Fruit fly (Drosophila melanogaster) whole organism, embryonic: ENCODE data around the gene CG12206.

ENCODE experiments used
- Antp ChIP-seq: fragments of 200-800 bp; sonication (Bioruptor generic); optimal IDR thresholded peaks from 3 replicates; lab custom pipeline; 2016; ENCODE audit warnings: missing biosample characterization, missing genetic modification characterization
- Awh ChIP-seq: fragments of 200-800 bp; sonication (Bioruptor generic); IDR thresholded peaks from 2 replicates; pipeline ENCODE4, ENCODE4 v1.3.6; 2022; ENCODE audit warnings: missing biosample characterization, missing genetic modification characterization
- Blimp-1 ChIP-seq: fragments of 200-800 bp; sonication (Bioruptor generic); optimal IDR thresholded peaks from 3 replicates; lab custom pipeline; 2018; ENCODE audit warnings: missing biosample characterization, missing genetic modification characterization, mild to moderate bottlenecking, moderate library complexity, missing genetic modification reagents
- CG11695 ChIP-seq: fragments of 200-800 bp; sonication (Bioruptor generic); IDR thresholded peaks from 3 replicates; pipeline ENCODE4 v1.3.6; 2022; ENCODE audit warnings: missing biosample characterization, missing genetic modification characterization
- CG12219 ChIP-seq: fragments of 200-800 bp; sonication (Bioruptor generic); optimal IDR thresholded peaks from 3 replicates; lab custom pipeline; 2018; ENCODE audit warnings: missing biosample characterization, mild to moderate bottlenecking, missing genetic modification characterization
- CG12942 ChIP-seq: fragments of 200-800 bp; sonication (Bioruptor generic); optimal IDR thresholded peaks from 3 replicates; lab custom pipeline; 2016; ENCODE audit warnings: missing biosample characterization, missing genetic modification characterization
- CG13624 ChIP-seq: fragments of 200-800 bp; sonication (Bioruptor generic); optimal IDR thresholded peaks from 2 replicates; lab custom pipeline; 2016; ENCODE audit warnings: missing biosample characterization, missing genetic modification characterization
- CG14441 ChIP-seq: fragments of 200-800 bp; sonication (Bioruptor generic); IDR thresholded peaks from 2 replicates; pipeline ENCODE4 v1.3.6; 2022; ENCODE audit warnings: missing biosample characterization, missing genetic modification characterization
- CG15514 ChIP-seq: fragments of 200-800 bp; sonication (Bioruptor generic); optimal IDR thresholded peaks from 3 replicates; lab custom pipeline; 2017; ENCODE audit warnings: missing biosample characterization, missing genetic modification characterization, mild to moderate bottlenecking, moderate library complexity, missing genetic modification reagents
- CG18011 ChIP-seq: fragments of 200-800 bp; sonication (Bioruptor generic); optimal IDR thresholded peaks from 2 replicates; lab custom pipeline; 2017; ENCODE audit warnings: missing biosample characterization, missing genetic modification characterization, mild to moderate bottlenecking, moderate library complexity, missing genotype
- CG18599 ChIP-seq: fragments of 200-800 bp; sonication (Bioruptor generic); optimal IDR thresholded peaks from 3 replicates; lab custom pipeline; 2017; ENCODE audit warnings: missing biosample characterization, missing genetic modification characterization, mild to moderate bottlenecking, moderate library complexity, missing genetic modification reagents
- CG2120 ChIP-seq: fragments of 200-800 bp; sonication (Bioruptor generic); optimal IDR thresholded peaks from 3 replicates; lab custom pipeline; 2016; ENCODE audit warnings: missing biosample characterization, missing genetic modification characterization
- CG34422 ChIP-seq: fragments of 200-800 bp; sonication (Bioruptor generic); IDR thresholded peaks from 3 replicates; pipeline ENCODE4 v1.3.6; 2022; ENCODE audit warnings: missing biosample characterization, missing genetic modification characterization
- CG5245 ChIP-seq: fragments of 200-800 bp; sonication (Bioruptor generic); optimal IDR thresholded peaks from 3 replicates; lab custom pipeline; 2016; ENCODE audit warnings: missing biosample characterization, missing genetic modification characterization
- CG6272 ChIP-seq: fragments of 200-800 bp; sonication (Bioruptor generic); IDR thresholded peaks from 2 replicates; pipeline ENCODE4 v1.3.6; 2022; ENCODE audit warnings: missing biosample characterization, missing genetic modification characterization
- CG6689 ChIP-seq: fragments of 200-800 bp; sonication (Bioruptor generic); IDR thresholded peaks from 2 replicates; pipeline ENCODE4 v1.3.6; 2022; ENCODE audit warnings: missing biosample characterization, missing genetic modification characterization
- CG7745 ChIP-seq: fragments of 200-800 bp; sonication (Bioruptor generic); optimal IDR thresholded peaks from 2 replicates; lab custom pipeline; 2018; ENCODE audit warnings: missing biosample characterization, mild to moderate bottlenecking, missing genetic modification characterization, moderate library complexity
- CG8089 ChIP-seq: fragments of 200-800 bp; sonication (Bioruptor generic); optimal IDR thresholded peaks from 3 replicates; lab custom pipeline; 2016; ENCODE audit warnings: missing biosample characterization, missing genetic modification characterization
- CG8944 ChIP-seq: fragments of 200-800 bp; sonication (Bioruptor generic); optimal IDR thresholded peaks from 3 replicates; lab custom pipeline; 2016; ENCODE audit warnings: missing biosample characterization, missing genetic modification characterization
- Camta ChIP-seq: fragments of 200-800 bp; sonication (Bioruptor generic); optimal IDR thresholded peaks from 2 replicates; lab custom pipeline; 2016; ENCODE audit warnings: missing biosample characterization, missing genetic modification characterization
- CoRest ChIP-seq: fragments of 200-800 bp; sonication (Bioruptor generic); optimal IDR thresholded peaks from 3 replicates; lab custom pipeline; 2018; ENCODE audit warnings: missing biosample characterization, mild to moderate bottlenecking, missing genetic modification characterization, moderate library complexity
- ERR ChIP-seq: fragments of 200-800 bp; sonication (Bioruptor generic); optimal IDR thresholded peaks from 2 replicates; lab custom pipeline; 2016; ENCODE audit warnings: missing biosample characterization, missing genetic modification characterization
- Fer2 ChIP-seq: fragments of 200-800 bp; sonication (Bioruptor generic); optimal IDR thresholded peaks from 2 replicates; lab custom pipeline; 2018; ENCODE audit warnings: missing biosample characterization, mild to moderate bottlenecking, missing genetic modification characterization, moderate library complexity
- Fer3 ChIP-seq: fragments of 200-800 bp; sonication (Bioruptor generic); optimal IDR thresholded peaks from 2 replicates; lab custom pipeline; 2018; ENCODE audit warnings: missing biosample characterization, mild to moderate bottlenecking, missing genetic modification characterization, moderate library complexity
- H2.0 ChIP-seq: fragments of 200-800 bp; sonication (Bioruptor generic); IDR thresholded peaks from 2 replicates; pipeline ENCODE4 v1.3.6; 2022; ENCODE audit warnings: missing biosample characterization, missing genetic modification characterization
- HLH3B ChIP-seq: fragments of 200-800 bp; sonication (Bioruptor generic); IDR thresholded peaks from 2 replicates; pipeline ENCODE4 v1.3.6; 2022; ENCODE audit warnings: missing biosample characterization, missing genetic modification characterization
- Hr51 ChIP-seq, 2 experiments: fragments of 200-800 bp; sonication (Bioruptor generic); optimal IDR thresholded peaks; 2 replicates in 1 of 2; 3 replicates in 1 of 2; lab custom pipeline; 2016 to 2018; ENCODE audit warnings: missing biosample characterization in 2 of 2, missing genetic modification characterization in 2 of 2, mild to moderate bottlenecking in 1 of 2, moderate library complexity in 1 of 2
- Myb ChIP-seq: fragments of 200-800 bp; sonication (Bioruptor generic); optimal IDR thresholded peaks from 2 replicates; lab custom pipeline; 2016; ENCODE audit warnings: missing biosample characterization, missing genetic modification characterization
- Pdp1 ChIP-seq, 2 experiments: fragments of 200-800 bp; sonication (Bioruptor generic); optimal IDR thresholded peaks; 3 replicates each; lab custom pipeline; 2016; ENCODE audit warnings: missing biosample characterization in 2 of 2, missing genetic modification characterization in 2 of 2, mild to moderate bottlenecking in 1 of 2, moderate library complexity in 1 of 2
- Rfx ChIP-seq: fragments of 200-800 bp; sonication (Bioruptor generic); IDR thresholded peaks from 2 replicates; pipeline ENCODE4 v1.3.6; 2022; ENCODE audit warnings: missing biosample characterization, missing genetic modification characterization
- Sox100B ChIP-seq: fragments of 200-800 bp; sonication (Bioruptor generic); optimal IDR thresholded peaks from 3 replicates; lab custom pipeline; 2018; ENCODE audit warnings: missing biosample characterization, mild to moderate bottlenecking, missing genetic modification characterization
- Xrp1 ChIP-seq: fragments of 200-800 bp; sonication (Bioruptor generic); IDR thresholded peaks from 2 replicates; pipeline ENCODE4 v1.3.6; 2022; ENCODE audit warnings: missing biosample characterization, missing genetic modification characterization
- al ChIP-seq: fragments of 200-800 bp; sonication (Bioruptor generic); IDR thresholded peaks from 2 replicates; pipeline ENCODE4 v1.3.6; 2022; ENCODE audit warnings: missing biosample characterization, missing genetic modification characterization
- ase ChIP-seq: fragments of 200-800 bp; sonication (Bioruptor generic); IDR thresholded peaks from 3 replicates; pipeline ENCODE4 v1.3.6; 2022; ENCODE audit warnings: missing biosample characterization, missing genetic modification characterization
- bab2 ChIP-seq: fragments of 200-800 bp; sonication (Bioruptor generic); optimal IDR thresholded peaks from 2 replicates; lab custom pipeline; 2016; ENCODE audit warnings: missing biosample characterization, missing genetic modification characterization
- ci ChIP-seq: fragments of 200-800 bp; sonication (Bioruptor generic); IDR thresholded peaks from 3 replicates; pipeline ENCODE4 v1.3.6; 2022; ENCODE audit warnings: missing biosample characterization, missing genetic modification characterization
- esg ChIP-seq: fragments of 200-800 bp; sonication (Bioruptor generic); conservative IDR thresholded peaks from 2 replicates; pipeline ENCODE4 v1.3.6; 2022; ENCODE audit warnings: missing biosample characterization, missing genetic modification characterization
- fd96Cb ChIP-seq: fragments of 200-800 bp; sonication (Bioruptor generic); optimal IDR thresholded peaks from 2 replicates; lab custom pipeline; 2018; ENCODE audit warnings: missing biosample characterization, mild to moderate bottlenecking, missing genetic modification characterization, moderate library complexity
- gem ChIP-seq: fragments of 200-800 bp; sonication (Bioruptor generic); optimal IDR thresholded peaks from 2 replicates; lab custom pipeline; 2019; ENCODE audit warnings: missing biosample characterization, mild to moderate bottlenecking, missing genetic modification characterization, moderate library complexity
- hkb ChIP-seq, 2 experiments: fragments of 200-800 bp in 1 of 2; fragments of >200 bp in 1 of 2; sonication (Bioruptor generic) in 1 of 2; IDR thresholded peaks in 1 of 2; optimal IDR thresholded peaks in 1 of 2; 2 replicates each; pipeline versions ENCODE4 v1.3.6 to Lab custom; 2017 to 2022; ENCODE audit warnings: missing biosample characterization in 1 of 2, missing genetic modification characterization in 1 of 2
- kah ChIP-seq: fragments of 200-800 bp; sonication (Bioruptor generic); optimal IDR thresholded peaks from 2 replicates; lab custom pipeline; 2018; ENCODE audit warnings: missing biosample characterization, mild to moderate bottlenecking, missing genetic modification characterization
- lilli ChIP-seq: fragments of 200-800 bp; sonication (Bioruptor generic); optimal IDR thresholded peaks from 3 replicates; lab custom pipeline; 2016; ENCODE audit warnings: missing biosample characterization, missing genetic modification characterization
- pb ChIP-seq: fragments of 200-800 bp; sonication (Bioruptor generic); optimal IDR thresholded peaks from 3 replicates; lab custom pipeline; 2016; ENCODE audit warnings: missing biosample characterization, missing genetic modification characterization
- sisA ChIP-seq: fragments of 200-800 bp; sonication (Bioruptor generic); IDR thresholded peaks from 2 replicates; pipeline ENCODE4 v1.3.6; 2022; ENCODE audit warnings: missing biosample characterization, missing genetic modification characterization
- so ChIP-seq: fragments of 200-800 bp; sonication (Bioruptor generic); IDR thresholded peaks from 3 replicates; pipeline ENCODE4 v1.3.6; 2022; ENCODE audit warnings: missing biosample characterization, missing genetic modification characterization
- tgo ChIP-seq: fragments of 200-800 bp; sonication (Bioruptor generic); IDR thresholded peaks from 3 replicates; pipeline ENCODE4 v1.3.6; 2022; ENCODE audit warnings: missing biosample characterization, missing genetic modification characterization
- tio ChIP-seq: fragments of 200-800 bp; sonication (Bioruptor generic); optimal IDR thresholded peaks from 2 replicates; lab custom pipeline; 2017; ENCODE audit warnings: missing biosample characterization, missing genetic modification characterization, inconsistent platforms
- ttk ChIP-seq: fragments of 200-800 bp; sonication (Bioruptor generic); IDR thresholded peaks from 2 replicates; pipeline ENCODE4 v2.1.2; 2022; ENCODE audit warnings: missing biosample characterization, missing genetic modification characterization
- unpg ChIP-seq: fragments of 200-800 bp; sonication (Bioruptor generic); optimal IDR thresholded peaks from 3 replicates; lab custom pipeline; 2018; ENCODE audit warnings: missing biosample characterization, mild to moderate bottlenecking, missing genetic modification characterization, moderate library complexity
- vfl ChIP-seq: fragments of 200-800 bp; sonication (Bioruptor generic); optimal IDR thresholded peaks from 2 replicates; lab custom pipeline; 2016; ENCODE audit warnings: missing biosample characterization, missing genetic modification characterization

The CG12206 gene

DNA sequence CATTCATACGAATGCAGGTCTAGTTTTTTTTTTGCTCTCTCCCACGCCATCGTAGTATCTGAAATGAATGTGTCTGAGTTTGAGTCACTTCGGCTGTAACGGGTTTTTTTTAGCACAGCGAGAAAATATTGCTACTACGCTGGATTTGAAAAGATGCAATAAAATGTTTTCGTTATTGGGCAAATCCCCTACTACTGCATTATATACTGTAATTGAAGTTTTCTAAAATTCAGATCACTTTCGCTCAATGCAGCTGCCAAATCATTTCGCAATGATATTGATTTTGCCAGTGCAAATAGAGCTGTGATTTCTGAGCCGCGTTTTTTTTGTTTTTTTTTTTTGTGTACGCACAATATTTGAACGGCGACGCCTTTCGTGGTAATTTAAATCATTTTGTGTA, 41.4 kb downstream of the CG12206 start (continued):
- TF ChIP-seq pb (GFP tag; lab: Kevin White, UChicago) (peak; percentile 43), tgo (GFP tag; lab: Robert Waterston, UW) (peak; percentile 53; the same call in 2 of the 3 replicates), lilli (peak; percentile 39), ase (GFP tag; lab: Robert Waterston, UW) (peak; percentile 55; the same call in 1 of the 3 replicates), kah (no peak), Fer2 (tag; lab: Kevin White, UChicago) (no peak), ttk (GFP tag; lab: Robert Waterston, UW) (0 out of 2 replicates have a peak, but pooled peaks have one; percentile 16), Myb (GFP tag; lab: Kevin White, UChicago) (peak; percentile 9), HLH3B (GFP tag; lab: Robert Waterston, UW) (peak; percentile 52; the same call in 1 of the 2 replicates), CG6689 (GFP tag; lab: Robert Waterston, UW) (peak; percentile 57), Blimp-1 (GFP tag; lab: Kevin White, UChicago) (peak; percentile 16), Hr51 (GFP tag; optimal IDR thresholded peaks at IDR 0.05; lab: Kevin White, UChicago) (peak in 1 of 2 experiments; percentile 62), Awh (GFP tag; lab: Robert Waterston, UW) (peak; percentile 49; the same call in 1 of the 2 replicates), tio (GFP tag; lab: Kevin White, UChicago) (peak; percentile 20), vfl (GFP tag; lab: Kevin White, UChicago) (no peak), Camta (peak; percentile 14), fd96Cb (peak; percentile 23), ERR (GFP tag; lab: Kevin White, UChicago) (peak; percentile 13), CG7745 (no peak), al (GFP tag; lab: Robert Waterston, UW) (peak; percentile 39; the same call in 1 of the 2 replicates), CG5245 (GFP tag; lab: Kevin White, UChicago) (peak; percentile 40), ci (GFP tag; lab: Robert Waterston, UW) (peak; percentile 77; the same call in 2 of the 3 replicates), Antp (GFP tag; lab: Kevin White, UChicago) (peak; percentile 24), CG15514 (GFP tag; lab: Kevin White, UChicago) (peak; percentile 17), sisA (peak; percentile 73), H2.0 (GFP tag; lab: Robert Waterston, UW) (peak; percentile 65), CG8089 (GFP tag; lab: Kevin White, UChicago) (peak; percentile 29), CG6272 (GFP tag; lab: Robert Waterston, UW) (0 out of 2 replicates have a peak, but pooled peaks have one; percentile 17), CG12219 (GFP tag; lab: Kevin White, UChicago) (peak; percentile 3), CG12942 (GFP tag; lab: Kevin White, UChicago) (peak; percentile 22), CG18599 (peak; percentile 17), CG34422 (GFP tag; lab: Robert Waterston, UW) (0 out of 3 replicates have a peak, but pooled peaks have one; percentile 41), Pdp1 (GFP tag; optimal IDR thresholded peaks at IDR 0.05; lab: Kevin White, UChicago) (peak; percentile 23 to 35), bab2 (GFP tag; lab: Kevin White, UChicago) (peak; percentile 3), CG18011 (GFP tag; lab: Kevin White, UChicago) (no peak), gem (tag; lab: Kevin White, UChicago) (peak; percentile 61), unpg (peak; percentile 38), CG2120 (GFP tag; lab: Kevin White, UChicago) (no peak), CG13624 (GFP tag; lab: Kevin White, UChicago) (no peak), CG14441 (peak; percentile 65; the same call in 1 of the 2 replicates), CG8944 (GFP tag; lab: Kevin White, UChicago) (peak; percentile 8), Fer3 (peak; percentile 3), CG11695 (GFP tag; lab: Robert Waterston, UW) (peak; percentile 55; the same call in 2 of the 3 replicates), CoRest (tag; lab: Kevin White, UChicago) (peak; percentile 20), Xrp1 (GFP tag; lab: Robert Waterston, UW) (peak; percentile 59), so (peak; percentile 31; the same call in 1 of the 3 replicates), hkb (optimal IDR thresholded peaks at IDR 0.05; lab: Kevin White, UChicago) (no peak), hkb (GFP tag; IDR thresholded peaks at IDR 0.05; lab: Robert Waterston, UW) (peak; percentile 57), esg (GFP tag; lab: Robert Waterston, UW) (peak; percentile 48), Sox100B (GFP tag; lab: Kevin White, UChicago) (peak; percentile 41), Rfx (GFP tag; lab: Robert Waterston, UW) (peak; percentile 62; the same call in 1 of the 2 replicates)
